Fruit fly (Drosophila melanogaster): ENCODE results near the gene CG14854.

The CG14854 gene

DNA sequence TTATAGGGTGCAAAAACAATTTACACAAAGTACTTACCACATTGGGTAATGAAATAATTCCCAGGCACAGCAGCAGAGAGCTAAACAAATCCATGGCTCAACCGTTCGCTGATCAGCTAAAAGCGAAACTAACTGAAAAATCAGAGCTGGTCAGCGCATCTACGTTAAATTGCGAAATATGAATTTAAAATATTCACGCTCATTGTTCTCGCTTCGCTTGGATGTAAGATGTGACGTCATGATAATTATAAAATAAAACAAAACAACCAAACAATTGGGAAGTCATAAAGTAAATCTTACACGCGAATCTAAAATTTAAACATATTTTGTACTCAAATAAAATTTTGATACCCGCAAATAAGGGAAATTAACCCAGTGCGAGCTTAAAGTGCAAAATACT lies at the start of gene CG14854:
TSS of gene CG14854 (minus strand) at position 101 of the 400 bp plus-strand sequence.
- TF ChIP-seq CG17801 (GFP tag; optimal IDR thresholded peaks at IDR 0.05; ENCODE audit: partially characterized antibody): no peak

- no peak for TF ChIP-seq CG17801 (GFP tag; optimal IDR thresholded peaks at IDR 0.05; ENCODE audit: partially characterized antibody)
These were observed 49.2 kb upstream of the CG14854 start, which contains the start of gene CG14853 for dm6 chr3R:14608892-14609692. Gene CG14853, plus strand, starts transcription at chr3R:14609642.

DNA sequence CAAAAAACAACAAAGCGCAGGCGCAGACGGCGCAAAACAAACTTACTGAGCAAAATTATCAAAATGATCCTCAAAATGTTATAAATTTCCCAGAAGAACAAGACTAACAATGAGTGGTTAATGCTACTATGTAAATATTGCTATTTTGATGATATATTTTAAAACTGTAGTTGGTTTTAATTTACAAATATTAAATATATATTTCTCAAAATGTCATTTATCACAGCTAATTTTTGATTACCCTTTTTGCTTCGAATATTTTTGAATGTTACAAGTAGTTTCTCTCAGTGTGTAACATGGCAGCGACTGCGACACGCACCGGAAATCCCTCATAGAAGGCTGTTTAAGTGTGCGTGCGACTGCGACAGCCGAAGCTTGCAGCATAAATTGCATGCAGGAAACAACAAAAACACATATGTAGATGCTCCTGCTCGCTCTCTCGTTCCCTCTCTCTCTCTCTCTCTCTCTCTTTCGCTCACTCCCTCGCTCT lies 38.1 kb upstream of the CG14854 start:
- no peak for TF ChIP-seq CG17801 (GFP tag; optimal IDR thresholded peaks at IDR 0.05; ENCODE audit: partially characterized antibody)

- TF ChIP-seq CG17801 (GFP tag; optimal IDR thresholded peaks at IDR 0.05; ENCODE audit: partially characterized antibody): no peak
These were observed 31.1 kb upstream of the CG14854 start for dm6 chr3R:14590753-14591535.

- TF ChIP-seq CG17801 (GFP tag; optimal IDR thresholded peaks at IDR 0.05; ENCODE audit: partially characterized antibody): no peak
These were observed 29.6 kb upstream of the CG14854 start for dm6 chr3R:14589483-14589882.

DNA sequence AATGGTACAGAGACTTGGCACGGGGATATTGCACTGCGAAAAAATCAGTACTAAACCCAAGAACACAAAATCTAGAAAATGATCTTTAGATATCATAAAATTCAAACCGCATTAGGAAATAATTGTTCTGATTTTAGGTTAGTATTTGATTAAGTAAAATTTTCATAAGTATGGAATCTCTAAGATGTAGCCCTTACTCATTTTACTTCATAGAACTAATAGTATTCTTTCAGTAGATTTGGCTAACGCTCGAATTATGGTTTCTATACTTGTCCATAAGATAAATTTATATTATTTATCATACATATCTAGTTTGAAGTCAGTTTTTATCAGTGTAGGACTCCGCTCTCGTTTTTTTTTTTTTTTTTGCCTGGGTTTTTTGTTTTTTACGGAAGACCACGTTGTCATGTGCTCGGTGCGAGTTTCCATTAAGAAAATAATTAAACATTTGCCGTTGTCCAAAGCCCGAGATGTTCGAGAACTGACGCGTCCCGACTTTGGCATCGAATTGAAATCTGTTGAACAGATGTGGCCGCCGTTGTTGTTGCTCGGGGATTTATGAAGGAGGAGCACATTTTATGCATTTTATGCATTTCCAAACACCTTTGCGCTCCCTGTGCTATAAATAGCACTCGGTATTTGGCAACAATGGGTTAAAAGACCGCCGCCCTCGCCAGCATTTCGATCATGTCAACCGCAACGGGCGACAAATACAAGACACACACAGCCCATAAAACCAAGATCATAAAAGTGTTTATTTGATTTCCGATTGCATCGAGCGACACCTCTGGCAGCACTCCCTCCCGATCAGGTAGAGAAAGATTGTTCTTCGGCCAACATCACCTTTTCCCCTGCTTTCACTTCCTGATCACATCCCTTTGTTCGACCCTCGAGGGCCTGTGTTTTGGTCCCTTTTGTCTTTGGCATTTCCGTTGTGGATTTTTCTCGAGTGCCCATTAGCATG lies 26.9 kb upstream of the CG14854 start:
- TF ChIP-seq CG17801 (GFP tag; optimal IDR thresholded peaks at IDR 0.05; ENCODE audit: partially characterized antibody): no peak

- TF ChIP-seq CG17801 (GFP tag; optimal IDR thresholded peaks at IDR 0.05; ENCODE audit: partially characterized antibody): no peak
These were observed 20.3 kb upstream of the CG14854 start for dm6 chr3R:14580045-14580579.

- TF ChIP-seq CG17801 (GFP tag; optimal IDR thresholded peaks at IDR 0.05; ENCODE audit: partially characterized antibody): no peak
These were observed 18.1 kb upstream of the CG14854 start for dm6 chr3R:14577803-14578493.

- TF ChIP-seq CG17801 (GFP tag; optimal IDR thresholded peaks at IDR 0.05; ENCODE audit: partially characterized antibody): peak; percentile 70
These were observed 17.1 kb upstream of the CG14854 start, which contains the start of gene stumps for dm6 chr3R:14576692-14577646. Gene stumps, plus strand, starts transcription at chr3R:14577217.

- TF ChIP-seq CG17801 (GFP tag; optimal IDR thresholded peaks at IDR 0.05; ENCODE audit: partially characterized antibody): no peak
These were observed 16.5 kb upstream of the CG14854 start, which contains the start of gene CG44094 for dm6 chr3R:14576511-14576691. Gene CG44094, minus strand, starts transcription at chr3R:14576611.

dm6 chr3R:14575718-14576187 lies 15.9 kb upstream of the CG14854 start, which contains the start of gene CG7987:
Gene CG7987, minus strand, starts transcription at chr3R:14575887.
- no peak for TF ChIP-seq CG17801 (GFP tag; optimal IDR thresholded peaks at IDR 0.05; ENCODE audit: partially characterized antibody)

DNA sequence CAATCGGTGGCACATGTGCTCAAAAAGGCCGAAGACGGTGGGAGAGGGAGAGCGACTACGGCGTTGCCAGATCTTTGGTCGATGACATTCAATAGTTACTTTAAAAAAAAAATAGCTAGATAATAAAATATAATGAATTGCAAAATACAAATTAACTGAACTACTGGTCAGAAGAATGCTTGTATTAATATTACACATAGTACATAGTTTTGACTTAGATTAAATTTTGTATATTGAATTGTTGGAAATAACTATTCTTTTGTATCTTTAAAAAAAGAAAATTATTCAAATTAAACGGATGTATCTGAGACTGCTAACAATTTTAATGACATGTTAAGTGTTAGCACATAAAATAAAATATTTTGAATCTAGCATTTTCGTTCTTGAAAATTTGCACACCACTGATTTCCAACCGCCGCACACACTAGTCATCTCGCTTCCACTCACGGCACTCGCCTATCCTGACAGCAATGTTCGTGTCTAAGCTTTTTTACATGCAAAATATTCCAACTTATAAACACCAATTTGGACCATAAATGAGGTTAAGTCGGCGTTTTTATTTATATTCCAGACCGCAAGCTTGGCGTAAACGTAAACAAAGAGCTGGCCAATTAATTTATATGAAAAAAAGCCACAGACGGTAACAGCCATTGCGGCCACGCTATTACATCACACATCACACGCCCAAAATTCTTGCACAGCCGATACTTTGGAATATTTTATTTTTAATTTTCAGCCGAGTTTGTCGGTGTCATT lies 15.3 kb upstream of the CG14854 start:
- TF ChIP-seq CG17801 (GFP tag; optimal IDR thresholded peaks at IDR 0.05; ENCODE audit: partially characterized antibody): peak; percentile 61
